Worm (Caenorhabditis elegans) whole organism, mixed stage, embryonic: Measurements from ENCODE around the gene C47A4.1.

Experiments
- M03D4.4 ChIP-seq: sonication (generic microtip); optimal IDR thresholded peaks from 2 replicates; lab custom pipeline; 2017; ENCODE audit warnings: mild to moderate bottlenecking, missing genetic modification characterization, missing compliant biosample characterization
- bed-3 ChIP-seq: fragments of 200-800 bp; sonication (Bioruptor generic); optimal IDR thresholded peaks from 3 replicates; lab custom pipeline; 2018; ENCODE audit warnings: mild to moderate bottlenecking, missing genetic modification characterization, moderate library complexity, missing compliant biosample characterization
- blmp-1 ChIP-seq: fragments of 150-350 bp; optimal IDR thresholded peaks from 2 replicates; lab custom pipeline; 2014; ENCODE audit warnings: missing biosample characterization, missing genetic modification characterization
- ceh-39 ChIP-seq: fragments of 150-350 bp; optimal IDR thresholded peaks from 2 replicates; lab custom pipeline; 2014; ENCODE audit warnings: missing biosample characterization, missing genetic modification characterization
- ceh-43 ChIP-seq: fragments of 200-800 bp; sonication (Bioruptor generic); optimal IDR thresholded peaks from 2 replicates; lab custom pipeline; 2018; ENCODE audit warnings: mild to moderate bottlenecking, missing genetic modification characterization, moderate library complexity, missing compliant biosample characterization
- ceh-83 ChIP-seq: fragments of 200-800 bp; sonication (Bioruptor generic); optimal IDR thresholded peaks from 2 replicates; lab custom pipeline; 2018; ENCODE audit warnings: mild to moderate bottlenecking, missing genetic modification characterization, missing compliant biosample characterization
- ces-1 ChIP-seq: fragments of 150-350 bp; optimal IDR thresholded peaks from 2 replicates; lab custom pipeline; 2014; ENCODE audit warnings: missing biosample characterization, missing genetic modification reagents, missing genetic modification characterization
- cnd-1 ChIP-seq: fragments of 200-800 bp; sonication (Bioruptor generic); optimal IDR thresholded peaks from 2 replicates; lab custom pipeline; 2018; ENCODE audit warnings: mild to moderate bottlenecking, missing genetic modification characterization, missing compliant biosample characterization
- drap-1 ChIP-seq: fragments of 200-800 bp; sonication (Bioruptor generic); optimal IDR thresholded peaks from 3 replicates; lab custom pipeline; 2018; ENCODE audit warnings: mild to moderate bottlenecking, missing genetic modification characterization, missing compliant biosample characterization
- elt-1 ChIP-seq: sonication (generic microtip); optimal IDR thresholded peaks from 2 replicates; lab custom pipeline; 2017; ENCODE audit warnings: missing genetic modification characterization, mild to moderate bottlenecking, missing compliant biosample characterization, antibody characterized with exemption, moderate library complexity, borderline replicate concordance; ENCODE audit not compliant: insufficient read depth
- elt-3 ChIP-seq: fragments of 150-350 bp; optimal IDR thresholded peaks from 2 replicates; lab custom pipeline; 2014; ENCODE audit warnings: missing biosample characterization, missing genetic modification characterization
- flh-1 ChIP-seq: fragments of 200-800 bp; sonication (Bioruptor generic); optimal IDR thresholded peaks from 2 replicates; lab custom pipeline; 2018; ENCODE audit warnings: mild to moderate bottlenecking, missing genetic modification characterization, moderate library complexity, missing compliant biosample characterization
- hlh-1 ChIP-seq: fragments of 150-350 bp; optimal IDR thresholded peaks from 2 replicates; lab custom pipeline; 2014; ENCODE audit warnings: missing biosample characterization, missing genetic modification reagents, missing genetic modification characterization
- lin-13 ChIP-seq: fragments of 150-350 bp; optimal IDR thresholded peaks from 2 replicates; lab custom pipeline; 2014; ENCODE audit warnings: missing biosample characterization, missing genetic modification characterization
- lin-32 ChIP-seq: fragments of 200-800 bp; sonication (Bioruptor generic); optimal IDR thresholded peaks from 2 replicates; lab custom pipeline; 2018; ENCODE audit warnings: mild to moderate bottlenecking, missing genetic modification characterization, missing compliant biosample characterization
- lsy-2 ChIP-seq: fragments of 150-350 bp; optimal IDR thresholded peaks from 2 replicates; lab custom pipeline; 2014; ENCODE audit warnings: missing biosample characterization, missing genetic modification characterization
- mab-5 ChIP-seq: fragments of 150-350 bp; optimal IDR thresholded peaks from 2 replicates; lab custom pipeline; 2014; ENCODE audit warnings: missing biosample characterization, missing genetic modification characterization
- mep-1 ChIP-seq: fragments of 150-350 bp; optimal IDR thresholded peaks from 2 replicates; lab custom pipeline; 2017; ENCODE audit warnings: missing biosample characterization, missing genetic modification reagents, missing genetic modification characterization, inconsistent platforms
- mls-2 ChIP-seq: sonication (generic microtip); optimal IDR thresholded peaks from 2 replicates; lab custom pipeline; 2016; ENCODE audit warnings: mild to moderate bottlenecking, missing genetic modification characterization, moderate library complexity, missing compliant biosample characterization
- nhr-12 ChIP-seq: fragments of 150-350 bp; optimal IDR thresholded peaks from 2 replicates; lab custom pipeline; 2014; ENCODE audit warnings: missing biosample characterization, missing genetic modification characterization
- nhr-2 ChIP-seq: fragments of 150-350 bp; optimal IDR thresholded peaks from 2 replicates; lab custom pipeline; 2014; ENCODE audit warnings: missing biosample characterization, missing genetic modification characterization
- nhr-237 ChIP-seq: fragments of 150-350 bp; optimal IDR thresholded peaks from 2 replicates; lab custom pipeline; 2014; ENCODE audit warnings: missing biosample characterization, missing genetic modification characterization
- nhr-28 ChIP-seq: fragments of 150-350 bp; optimal IDR thresholded peaks from 2 replicates; lab custom pipeline; 2014; ENCODE audit warnings: missing biosample characterization, missing genetic modification characterization
- nhr-76 ChIP-seq: sonication (generic microtip); optimal IDR thresholded peaks from 2 replicates; lab custom pipeline; 2017; ENCODE audit warnings: missing biosample characterization, missing genetic modification characterization
- pha-4 ChIP-seq: fragments of 150-350 bp; optimal IDR thresholded peaks from 2 replicates; lab custom pipeline; 2018; ENCODE audit warnings: missing biosample characterization, missing genetic modification reagents, missing genetic modification characterization
- sem-2 ChIP-seq: fragments of 200-800 bp; sonication (Bioruptor generic); optimal IDR thresholded peaks from 2 replicates; lab custom pipeline; 2018; ENCODE audit warnings: mild to moderate bottlenecking, missing genetic modification characterization, missing compliant biosample characterization
- snpc-4 ChIP-seq: fragments of 150-350 bp; optimal IDR thresholded peaks from 2 replicates; lab custom pipeline; 2014; ENCODE audit warnings: missing biosample characterization, missing genetic modification characterization
- sptf-1 ChIP-seq: sonication (generic microtip); optimal IDR thresholded peaks from 2 replicates; lab custom pipeline; 2017; ENCODE audit warnings: mild to moderate bottlenecking, missing genetic modification characterization, moderate library complexity, missing compliant biosample characterization
- tbx-8 ChIP-seq: fragments of 200-800 bp; sonication (Bioruptor generic); optimal IDR thresholded peaks from 2 replicates; lab custom pipeline; 2018; ENCODE audit warnings: mild to moderate bottlenecking, missing genetic modification characterization, moderate library complexity, missing compliant biosample characterization
- unc-120 ChIP-seq: sonication (generic microtip); optimal IDR thresholded peaks from 2 replicates; lab custom pipeline; 2017; ENCODE audit warnings: missing genetic modification characterization, missing compliant biosample characterization; ENCODE audit not compliant: poor library complexity, severe bottlenecking
- unc-39 ChIP-seq: fragments of 150-350 bp; optimal IDR thresholded peaks from 2 replicates; lab custom pipeline; 2014; ENCODE audit warnings: missing biosample characterization, missing genetic modification characterization
- unc-62 ChIP-seq: fragments of 150-350 bp; optimal IDR thresholded peaks from 2 replicates; lab custom pipeline; 2014; ENCODE audit warnings: missing biosample characterization, missing genetic modification reagents, missing genetic modification characterization
- zip-8 ChIP-seq: fragments of 150-350 bp; optimal IDR thresholded peaks from 2 replicates; lab custom pipeline; 2014; ENCODE audit warnings: missing biosample characterization, missing genetic modification characterization
- ztf-11 ChIP-seq: fragments of 150-350 bp; optimal IDR thresholded peaks from 2 replicates; lab custom pipeline; 2014; ENCODE audit warnings: missing biosample characterization, missing genetic modification characterization

C47A4.1 gene

ce11 chrIV:13725201-13725600 lies 9.0 kb upstream of the C47A4.1 start:
- TF ChIP-seq drap-1 (GFP tag; lab: Kevin White, UChicago) = no peak
- TF ChIP-seq tbx-8 (GFP tag; lab: Kevin White, UChicago) = no peak
- no peak for TF ChIP-seq lin-32 (GFP tag; lab: Kevin White, UChicago)
- no peak for TF ChIP-seq snpc-4 (tag; lab: Kevin White, UChicago)
- TF ChIP-seq nhr-76 (tag; lab: Kevin White, UChicago) = no peak
- no peak for TF ChIP-seq nhr-237 (tag; lab: Kevin White, UChicago)
- TF ChIP-seq ceh-83 = no peak
- TF ChIP-seq pha-4 = no peak
- TF ChIP-seq elt-1 = no peak
- no peak for TF ChIP-seq unc-120 (tag; lab: Kevin White, UChicago)
- TF ChIP-seq unc-62 (GFP tag; lab: Kevin White, UChicago) = no peak
- no peak for TF ChIP-seq lsy-2

- TF ChIP-seq lin-13 (tag; lab: Kevin White, UChicago) = no peak
- TF ChIP-seq mab-5 (tag; lab: Kevin White, UChicago) = peak; percentile 66
- TF ChIP-seq unc-62 (GFP tag; lab: Kevin White, UChicago) = peak; percentile 84
These were observed 4.8 kb upstream of the C47A4.1 start for ce11 chrIV:13721000-13721399.

DNA sequence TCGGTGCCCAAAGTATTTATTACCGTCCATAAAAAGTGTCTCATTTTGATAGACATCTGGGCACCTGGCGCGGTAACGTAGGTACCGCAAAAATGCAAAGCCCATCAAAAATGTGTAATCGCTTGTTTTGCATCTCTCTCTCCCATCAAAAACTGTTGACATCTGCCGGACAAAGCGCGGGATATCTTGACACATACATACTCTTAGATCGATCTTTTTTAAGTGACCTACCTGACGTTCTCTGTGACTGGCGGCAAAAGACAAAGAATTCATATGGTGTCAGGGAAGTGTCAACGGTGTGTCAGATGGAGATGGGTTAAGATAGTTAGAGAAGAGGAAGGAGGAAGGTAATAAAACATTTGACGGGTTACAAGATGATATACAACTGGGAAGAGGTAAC lies 2.7 kb upstream of the C47A4.1 start:
- TF ChIP-seq nhr-2 (tag; lab: Kevin White, UChicago) = peak; percentile 96
- no peak for TF ChIP-seq ces-1 (GFP tag; lab: Kevin White, UChicago)
- TF ChIP-seq unc-62 (GFP tag; lab: Kevin White, UChicago) = peak; percentile 99
- peak; percentile 91 for TF ChIP-seq elt-1

DNA sequence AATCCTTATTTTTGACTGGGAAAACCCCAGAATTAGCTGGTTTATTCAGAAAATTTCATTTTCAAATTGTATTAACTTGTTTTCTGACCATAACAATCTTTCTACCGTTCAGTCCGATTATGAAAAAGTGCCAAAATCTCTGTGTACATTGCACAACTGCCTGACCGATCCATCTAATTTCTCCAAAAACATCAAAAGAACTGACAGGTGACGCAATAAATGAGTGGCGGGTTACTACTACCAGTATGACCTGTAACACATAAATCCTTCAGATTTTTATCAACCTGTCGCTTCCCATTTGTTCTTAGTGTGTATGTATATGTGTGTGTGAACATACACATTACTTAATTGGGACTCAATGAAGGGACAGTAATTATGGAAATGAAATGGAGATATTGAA lies 556 bp upstream of the C47A4.1 start:
- TF ChIP-seq bed-3 (GFP tag; lab: Kevin White, UChicago) (no peak), ceh-43 (GFP tag; lab: Kevin White, UChicago) (no peak), pha-4 (no peak), M03D4.4 (tag; lab: Kevin White, UChicago) (no peak), nhr-2 (tag; lab: Kevin White, UChicago) (peak; percentile 97), zip-8 (tag; lab: Kevin White, UChicago) (peak; percentile 59), snpc-4 (tag; lab: Kevin White, UChicago) (no peak), hlh-1 (no peak), elt-1 (peak; percentile 73), nhr-12 (tag; lab: Kevin White, UChicago) (no peak), ztf-11 (tag; lab: Kevin White, UChicago) (no peak), lin-32 (GFP tag; lab: Kevin White, UChicago) (no peak), unc-120 (tag; lab: Kevin White, UChicago) (no peak), ces-1 (GFP tag; lab: Kevin White, UChicago) (no peak), cnd-1 (no peak), unc-62 (GFP tag; lab: Kevin White, UChicago) (peak; percentile 99), mls-2 (tag; lab: Kevin White, UChicago) (no peak), sem-2 (no peak), tbx-8 (GFP tag; lab: Kevin White, UChicago) (no peak), lsy-2 (no peak), nhr-28 (tag; lab: Kevin White, UChicago) (no peak), ceh-39 (tag; lab: Kevin White, UChicago) (no peak), ceh-83 (no peak), sptf-1 (tag; lab: Kevin White, UChicago) (no peak)

ce11 chrIV:13710367-13710766 lies 5.8 kb downstream of the C47A4.1 start:
- no peak for TF ChIP-seq sem-2
- no peak for TF ChIP-seq lin-32 (GFP tag; lab: Kevin White, UChicago)
- no peak for TF ChIP-seq unc-120 (tag; lab: Kevin White, UChicago)
- peak; percentile 92 for TF ChIP-seq unc-62 (GFP tag; lab: Kevin White, UChicago)
- peak; percentile 47 for TF ChIP-seq hlh-1
- no peak for TF ChIP-seq lin-13 (tag; lab: Kevin White, UChicago)

ce11 chrIV:13709069-13709640 lies 7.0 kb downstream of the C47A4.1 start:
- TF ChIP-seq nhr-28 (tag; lab: Kevin White, UChicago) (no peak), ceh-83 (no peak), bed-3 (GFP tag; lab: Kevin White, UChicago) (no peak), nhr-12 (tag; lab: Kevin White, UChicago) (no peak), ces-1 (GFP tag; lab: Kevin White, UChicago) (no peak), nhr-237 (tag; lab: Kevin White, UChicago) (no peak), M03D4.4 (tag; lab: Kevin White, UChicago) (no peak), mep-1 (no peak), elt-1 (no peak), unc-39 (tag; lab: Kevin White, UChicago) (no peak), unc-120 (tag; lab: Kevin White, UChicago) (no peak), elt-3 (no peak), sem-2 (no peak), ceh-39 (tag; lab: Kevin White, UChicago) (no peak), flh-1 (GFP tag; lab: Kevin White, UChicago) (no peak), blmp-1 (tag; lab: Kevin White, UChicago) (no peak)
